Fruit fly (Drosophila melanogaster) S2 (cell line): ENCODE data around the gene E2f2.

Source experiments
- CG8478 ChIP-seq: fragments of >200 bp; optimal IDR thresholded peaks from 2 replicates; lab custom pipeline; 2018
- CTCF ChIP-seq, 2 experiments: fragments of >200 bp; optimal IDR thresholded peaks; 2 replicates each; lab custom pipeline; 2018

dm6 chr2L:21166422-21166821, 9.9 kb upstream of the E2f2 start:
- TF ChIP-seq CG8478 (lab: Kevin White, UChicago) (no peak), CTCF (optimal IDR thresholded peaks at IDR 0.05; lab: Kevin White, UChicago) (no peak)
